Fruit fly (Drosophila melanogaster) Kc167 (cell line): Measurements from ENCODE around the gene Grip163.

Experiments used
- Myc ChIP-seq: fragments of >200 bp; optimal IDR thresholded peaks from 2 replicates; lab custom pipeline; 2017; ENCODE audit warnings: missing external identifiers
- ttk ChIP-seq: sonication (Bioruptor generic); optimal IDR thresholded peaks from 2 replicates; lab custom pipeline; 2017; ENCODE audit warnings: missing external identifiers

dm6 chr3L:12004136-12004535, 6.2 kb upstream of the Grip163 start:
- TF ChIP-seq ttk (no peak), Myc (no peak)
